Worm (Caenorhabditis elegans) whole organism, L1 larva: ENCODE data around the gene C06H5.6.

ENCODE experiments used
- C04F5.9 ChIP-seq: sonication (generic microtip); optimal IDR thresholded peaks from 2 replicates; lab custom pipeline; 2016; ENCODE audit warnings: missing genetic modification characterization, missing compliant biosample characterization
- C16A3.4 ChIP-seq: fragments of 150-350 bp; optimal IDR thresholded peaks from 2 replicates; lab custom pipeline; 2014; ENCODE audit warnings: missing biosample characterization, missing genetic modification characterization
- C34B4.2 ChIP-seq: sonication (generic microtip); optimal IDR thresholded peaks from 2 replicates; lab custom pipeline; 2017; ENCODE audit warnings: mild to moderate bottlenecking, missing genetic modification characterization, missing compliant biosample characterization
- aha-1 ChIP-seq: fragments of 150-350 bp; optimal IDR thresholded peaks from 2 replicates; lab custom pipeline; 2014; ENCODE audit warnings: missing biosample characterization, missing genetic modification characterization
- alr-1 ChIP-seq: fragments of 200-800 bp; sonication (Bioruptor generic); optimal IDR thresholded peaks from 2 replicates; lab custom pipeline; 2018; ENCODE audit warnings: borderline replicate concordance, mild to moderate bottlenecking, missing genetic modification characterization, missing compliant biosample characterization
- aly-2 ChIP-seq: fragments of 150-350 bp; optimal IDR thresholded peaks from 2 replicates; lab custom pipeline; 2014; ENCODE audit warnings: missing biosample characterization, missing genetic modification characterization
- ama-1 ChIP-seq: fragments of 150-350 bp; optimal IDR thresholded peaks from 2 replicates; lab custom pipeline; 2014
- blmp-1 ChIP-seq: fragments of 150-350 bp; optimal IDR thresholded peaks from 2 replicates; lab custom pipeline; 2014; ENCODE audit warnings: missing biosample characterization, missing genetic modification characterization
- ceh-90 ChIP-seq: sonication (generic microtip); optimal IDR thresholded peaks from 2 replicates; lab custom pipeline; 2016; ENCODE audit warnings: missing genetic modification characterization, missing compliant biosample characterization
- ces-1 ChIP-seq: fragments of 150-350 bp; optimal IDR thresholded peaks from 2 replicates; lab custom pipeline; 2014; ENCODE audit warnings: missing biosample characterization, missing genetic modification reagents, missing genetic modification characterization
- dpl-1 ChIP-seq, 3 experiments: fragments of 150-350 bp in 2 of 3; sonication (generic microtip) in 1 of 3; optimal IDR thresholded peaks; 2 replicates each; lab custom pipeline; 2014 to 2017; ENCODE audit warnings: missing biosample characterization in 3 of 3, missing genetic modification characterization in 3 of 3, missing genetic modification reagents in 3 of 3
- dsc-1 ChIP-seq: sonication (generic microtip); optimal IDR thresholded peaks from 2 replicates; lab custom pipeline; 2016; ENCODE audit warnings: mild to moderate bottlenecking, missing genetic modification characterization, missing compliant biosample characterization
- ets-5 ChIP-seq: fragments of 200-800 bp; sonication (Bioruptor generic); IDR thresholded peaks from 2 replicates; pipeline ENCODE4 v1.3.6; 2022; ENCODE audit warnings: missing genetic modification characterization, missing compliant biosample characterization
- fkh-8 ChIP-seq: sonication (generic microtip); optimal IDR thresholded peaks from 2 replicates; lab custom pipeline; 2016; ENCODE audit warnings: mild to moderate bottlenecking, missing genetic modification characterization, missing compliant biosample characterization
- grh-1 ChIP-seq: fragments of 200-800 bp; sonication (Bioruptor generic); IDR thresholded peaks from 2 replicates; pipeline ENCODE4 v1.3.6; 2022; ENCODE audit warnings: missing genetic modification reagents, missing genetic modification characterization, missing compliant biosample characterization
- hlh-4 ChIP-seq: sonication (generic microtip); optimal IDR thresholded peaks from 2 replicates; lab custom pipeline; 2016; ENCODE audit warnings: mild to moderate bottlenecking, missing genetic modification characterization, missing compliant biosample characterization
- hpl-2 ChIP-seq: fragments of 150-350 bp; optimal IDR thresholded peaks from 2 replicates; lab custom pipeline; 2014; ENCODE audit warnings: missing biosample characterization, missing genetic modification reagents, missing genetic modification characterization
- irx-1 ChIP-seq: sonication (generic microtip); optimal IDR thresholded peaks from 2 replicates; lab custom pipeline; 2016; ENCODE audit warnings: missing genetic modification characterization, missing compliant biosample characterization
- isw-1 ChIP-seq: fragments of 200-800 bp; sonication (Bioruptor generic); IDR thresholded peaks from 2 replicates; pipeline ENCODE4 v1.3.6; 2022; ENCODE audit warnings: missing genetic modification characterization, missing compliant biosample characterization
- jun-1 ChIP-seq: fragments of 150-350 bp; optimal IDR thresholded peaks from 2 replicates; lab custom pipeline; 2014; ENCODE audit warnings: missing biosample characterization, missing genetic modification reagents, missing genetic modification characterization
- lin-13 ChIP-seq: fragments of 150-350 bp; optimal IDR thresholded peaks from 2 replicates; lab custom pipeline; 2014; ENCODE audit warnings: missing biosample characterization, missing genetic modification reagents, missing genetic modification characterization
- lin-15B ChIP-seq: fragments of 150-350 bp; sonication (generic microtip); optimal IDR thresholded peaks from 3 replicates; lab custom pipeline; 2014; ENCODE audit warnings: missing biosample characterization, missing genetic modification characterization
- lin-35 ChIP-seq, 2 experiments: fragments of 150-350 bp; optimal IDR thresholded peaks; 2 replicates each; lab custom pipeline; 2014; ENCODE audit warnings: missing biosample characterization in 2 of 2, missing genetic modification characterization in 2 of 2, missing genetic modification reagents in 2 of 2
- lin-39 ChIP-seq: fragments of 150-350 bp; optimal IDR thresholded peaks from 2 replicates; lab custom pipeline; 2014; ENCODE audit warnings: missing biosample characterization, missing genetic modification reagents, missing genetic modification characterization
- lir-3 ChIP-seq: sonication (generic microtip); optimal IDR thresholded peaks from 2 replicates; lab custom pipeline; 2016; ENCODE audit warnings: mild to moderate bottlenecking, missing genetic modification characterization, moderate library complexity, missing compliant biosample characterization; ENCODE audit not compliant: poor library complexity
- lsy-2 ChIP-seq, 2 experiments: fragments of 150-350 bp; optimal IDR thresholded peaks; 2 replicates each; lab custom pipeline; 2014; ENCODE audit warnings: missing biosample characterization in 2 of 2, missing genetic modification characterization in 2 of 2
- mep-1 ChIP-seq: fragments of 150-350 bp; optimal IDR thresholded peaks from 2 replicates; lab custom pipeline; 2014; ENCODE audit warnings: missing biosample characterization, missing genetic modification characterization
- nhr-12 ChIP-seq: sonication (generic microtip); optimal IDR thresholded peaks from 2 replicates; lab custom pipeline; 2017; ENCODE audit warnings: missing biosample characterization, missing genetic modification characterization
- nhr-19 ChIP-seq: fragments of 200-800 bp; sonication (Bioruptor generic); conservative IDR thresholded peaks from 2 replicates; pipeline ENCODE4 v1.3.6; 2022; ENCODE audit warnings: missing genetic modification characterization, missing compliant biosample characterization
- nhr-20 ChIP-seq: sonication (generic microtip); optimal IDR thresholded peaks from 2 replicates; lab custom pipeline; 2016; ENCODE audit warnings: mild to moderate bottlenecking, missing genetic modification characterization, missing compliant biosample characterization
- nhr-28 ChIP-seq: fragments of 150-350 bp; optimal IDR thresholded peaks from 2 replicates; lab custom pipeline; 2014; ENCODE audit warnings: missing biosample characterization, missing genetic modification characterization
- nhr-47 ChIP-seq: sonication (generic microtip); optimal IDR thresholded peaks from 2 replicates; lab custom pipeline; 2016; ENCODE audit warnings: mild to moderate bottlenecking, missing genetic modification characterization, moderate library complexity, missing compliant biosample characterization
- nhr-85 ChIP-seq: sonication (generic microtip); peaks from one replicate; lab custom pipeline; 2016; ENCODE audit warnings: missing genetic modification characterization, inconsistent platforms, missing compliant biosample characterization
- nhr-90 ChIP-seq: sonication (generic microtip); optimal IDR thresholded peaks from 2 replicates; lab custom pipeline; 2016; ENCODE audit warnings: mild to moderate bottlenecking, missing genetic modification characterization, missing compliant biosample characterization; ENCODE audit not compliant: poor library complexity
- pag-3 ChIP-seq: sonication (generic microtip); optimal IDR thresholded peaks from 2 replicates; lab custom pipeline; 2017; ENCODE audit warnings: missing genetic modification characterization, mild to moderate bottlenecking, missing compliant biosample characterization, antibody characterized with exemption, borderline replicate concordance; ENCODE audit not compliant: insufficient read depth
- pax-3 ChIP-seq: fragments of 200-800 bp; sonication (Bioruptor generic); optimal IDR thresholded peaks from 2 replicates; lab custom pipeline; 2018; ENCODE audit warnings: mild to moderate bottlenecking, missing genetic modification characterization, moderate library complexity, missing compliant biosample characterization
- rnt-1 ChIP-seq: sonication (generic microtip); optimal IDR thresholded peaks from 2 replicates; lab custom pipeline; 2016; ENCODE audit warnings: mild to moderate bottlenecking, missing genetic modification characterization, moderate library complexity, missing compliant biosample characterization
- skn-1 ChIP-seq: fragments of 150-350 bp; optimal IDR thresholded peaks from 2 replicates; lab custom pipeline; 2014; ENCODE audit warnings: missing biosample characterization, missing genetic modification characterization
- snu-23 ChIP-seq: sonication (generic microtip); optimal IDR thresholded peaks from 2 replicates; lab custom pipeline; 2016; ENCODE audit warnings: missing genetic modification characterization, missing compliant biosample characterization
- sox-4 ChIP-seq: sonication (generic microtip); optimal IDR thresholded peaks from 2 replicates; lab custom pipeline; 2016; ENCODE audit warnings: missing genetic modification characterization, missing compliant biosample characterization
- tlp-1 ChIP-seq: fragments of 150-350 bp; optimal IDR thresholded peaks from 2 replicates; lab custom pipeline; 2014; ENCODE audit warnings: missing biosample characterization, missing genetic modification characterization
- unc-130 ChIP-seq: fragments of 150-350 bp; optimal IDR thresholded peaks from 2 replicates; lab custom pipeline; 2017; ENCODE audit warnings: missing biosample characterization, missing genetic modification characterization, inconsistent platforms
- unc-30 ChIP-seq: sonication (generic microtip); optimal IDR thresholded peaks from 2 replicates; lab custom pipeline; 2017; ENCODE audit warnings: missing biosample characterization, missing genetic modification characterization
- unc-62 ChIP-seq: fragments of 150-350 bp; optimal IDR thresholded peaks from 2 replicates; lab custom pipeline; 2014; ENCODE audit warnings: missing biosample characterization, missing genetic modification reagents, missing genetic modification characterization
- unc-86 ChIP-seq: sonication (generic microtip); optimal IDR thresholded peaks from 2 replicates; lab custom pipeline; 2016; ENCODE audit warnings: missing genetic modification characterization, missing compliant biosample characterization
- unc-98 ChIP-seq: fragments of 200-800 bp; sonication (Bioruptor generic); IDR thresholded peaks from 2 replicates; pipeline ENCODE4 v1.3.6; 2022; ENCODE audit warnings: missing genetic modification characterization, missing compliant biosample characterization
- zag-1 ChIP-seq: fragments of 150-350 bp; optimal IDR thresholded peaks from 2 replicates; lab custom pipeline; 2014; ENCODE audit warnings: missing biosample characterization, missing genetic modification characterization
- zip-4 ChIP-seq: fragments of 200-800 bp; sonication (Bioruptor generic); optimal IDR thresholded peaks from 2 replicates; lab custom pipeline; 2018; ENCODE audit warnings: mild to moderate bottlenecking, missing genetic modification characterization, moderate library complexity, missing compliant biosample characterization
- ztf-4 ChIP-seq: fragments of 150-350 bp; optimal IDR thresholded peaks from 2 replicates; lab custom pipeline; 2014; ENCODE audit warnings: missing biosample characterization, missing genetic modification characterization

C06H5.6 gene

ce11 chrV:17857901-17858300 lies 30.9 kb downstream of the C06H5.6 start (continued):
- TF ChIP-seq nhr-28 (tag; lab: Kevin White, UChicago) (no peak), unc-98 (no peak), mep-1 (tag; lab: Kevin White, UChicago) (peak; percentile 84), ceh-90 (no peak), nhr-20 (peak; percentile 82), lsy-2 (tag; optimal IDR thresholded peaks at IDR 0.05; lab: Kevin White, UChicago) (peak; percentile 78 to 85), nhr-12 (tag; lab: Kevin White, UChicago) (no peak), lir-3 (no peak), nhr-85 (tag; lab: Kevin White, UChicago) (peak; percentile 77), aha-1 (tag; lab: Kevin White, UChicago) (no peak), tlp-1 (no peak), sox-4 (tag; lab: Kevin White, UChicago) (peak; percentile 19), unc-30 (tag; lab: Kevin White, UChicago) (no peak), irx-1 (peak; percentile 63), lin-13 (peak; percentile 76), nhr-90 (tag; lab: Kevin White, UChicago) (peak; percentile 63), ama-1 (lab: Kevin White, UChicago) (peak; percentile 41), ztf-4 (tag; lab: Kevin White, UChicago) (peak; percentile 86), fkh-8 (tag; lab: Kevin White, UChicago) (peak; percentile 93), lin-15B (tag; lab: Kevin White, UChicago) (peak; percentile 62), nhr-19 (GFP tag; lab: Robert Waterston, UW) (peak; percentile 75), lin-39 (tag; lab: Kevin White, UChicago) (no peak), pag-3 (tag; lab: Kevin White, UChicago) (no peak), dpl-1 (GFP tag; optimal IDR thresholded peaks at IDR 0.05; lab: Kevin White, UChicago) (peak; percentile 56 to 69 (median 66)), ets-5 (GFP tag; lab: Robert Waterston, UW) (no peak), hpl-2 (no peak), lin-35 (GFP tag; optimal IDR thresholded peaks at IDR 0.05; lab: Kevin White, UChicago) (peak; percentile 77 to 81), hlh-4 (no peak), C16A3.4 (peak; percentile 45), unc-62 (GFP tag; lab: Kevin White, UChicago) (no peak), zag-1 (tag; lab: Kevin White, UChicago) (no peak), rnt-1 (tag; lab: Kevin White, UChicago) (no peak), jun-1 (tag; lab: Kevin White, UChicago) (peak; percentile 24), C34B4.2 (no peak), alr-1 (tag; lab: Kevin White, UChicago) (no peak), ces-1 (peak; percentile 62), blmp-1 (peak; percentile 13), grh-1 (GFP tag; lab: Robert Waterston, UW) (no peak), nhr-47 (tag; lab: Kevin White, UChicago) (peak; percentile 92)

ce11 chrV:17855889-17856288 lies 32.9 kb downstream of the C06H5.6 start, which contains the start of gene tcc-1:
TSS of gene tcc-1 (minus strand) at chrV:17855989.
- TF ChIP-seq pax-3 (tag; lab: Kevin White, UChicago), result no peak
- TF ChIP-seq aly-2, result no peak
- no peak for TF ChIP-seq nhr-19 (GFP tag; lab: Robert Waterston, UW)
- TF ChIP-seq unc-86 (tag; lab: Kevin White, UChicago), result no peak
- no peak for TF ChIP-seq ama-1 (lab: Kevin White, UChicago)
- TF ChIP-seq sox-4 (tag; lab: Kevin White, UChicago), result no peak
- TF ChIP-seq nhr-85 (tag; lab: Kevin White, UChicago), result no peak
- TF ChIP-seq dsc-1 (tag; lab: Kevin White, UChicago), result no peak
- TF ChIP-seq skn-1 (tag; lab: Kevin White, UChicago), result no peak
- no peak for TF ChIP-seq isw-1 (GFP tag; lab: Robert Waterston, UW)
- TF ChIP-seq zip-4, result no peak
- no peak for TF ChIP-seq C04F5.9 (tag; lab: Kevin White, UChicago)
- no peak for TF ChIP-seq unc-130 (tag; lab: Kevin White, UChicago)
- no peak for TF ChIP-seq fkh-8 (tag; lab: Kevin White, UChicago)
- no peak for TF ChIP-seq snu-23 (GFP tag; lab: Kevin White, UChicago)
- TF ChIP-seq, all 84 proteins: peak for 0
